Fruit fly (Drosophila melanogaster) whole organism, embryonic: ENCODE results near the gene CG9107.

Source experiments
- ATbp ChIP-seq: fragments of 200-800 bp; sonication (Bioruptor generic); optimal IDR thresholded peaks from 2 replicates; lab custom pipeline; 2017; ENCODE audit warnings: missing biosample characterization, mild to moderate bottlenecking, missing genetic modification characterization, missing genetic modification reagents
- Aef1 ChIP-seq: fragments of 200-800 bp; sonication (Bioruptor generic); IDR thresholded peaks from 3 replicates; pipeline ENCODE4 v1.3.6; 2022; ENCODE audit warnings: missing biosample characterization, missing genetic modification characterization
- Asciz ChIP-seq: fragments of 200-800 bp; sonication (Bioruptor generic); optimal IDR thresholded peaks from 2 replicates; lab custom pipeline; 2017; ENCODE audit warnings: missing biosample characterization, mild to moderate bottlenecking, missing genetic modification characterization, missing genetic modification reagents
- BtbVII ChIP-seq: fragments of 200-800 bp; sonication (Bioruptor generic); optimal IDR thresholded peaks from 3 replicates; lab custom pipeline; 2017; ENCODE audit warnings: missing biosample characterization, mild to moderate bottlenecking, missing genetic modification characterization
- CG10267 ChIP-seq: fragments of 200-800 bp; sonication (Bioruptor generic); optimal IDR thresholded peaks from 2 replicates; lab custom pipeline; 2018; ENCODE audit warnings: missing biosample characterization, mild to moderate bottlenecking, missing genetic modification characterization, moderate library complexity
- CG10959 ChIP-seq: fragments of 200-800 bp; sonication (Bioruptor generic); IDR thresholded peaks from 2 replicates; pipeline ENCODE4 v1.3.6; 2022; ENCODE audit warnings: missing biosample characterization, missing genetic modification characterization
- CG11085 ChIP-seq: fragments of 200-800 bp; sonication (Bioruptor generic); IDR thresholded peaks from 2 replicates; pipeline ENCODE4 v1.3.6; 2022; ENCODE audit warnings: missing biosample characterization, missing genetic modification characterization
- CG1233 ChIP-seq: fragments of 200-800 bp; sonication (Bioruptor generic); optimal IDR thresholded peaks from 4 replicates; lab custom pipeline; 2018; ENCODE audit warnings: missing biosample characterization, mild to moderate bottlenecking, missing genetic modification characterization
- CG13624 ChIP-seq: fragments of 200-800 bp; sonication (Bioruptor generic); optimal IDR thresholded peaks from 2 replicates; lab custom pipeline; 2016; ENCODE audit warnings: missing biosample characterization, missing genetic modification characterization
- CG16813 ChIP-seq: fragments of 200-800 bp; sonication (Bioruptor generic); IDR thresholded peaks from 3 replicates; pipeline ENCODE4 v1.3.6; 2022; ENCODE audit warnings: missing biosample characterization, missing genetic modification characterization; ENCODE audit not compliant: partially characterized antibody
- CG2116 ChIP-seq: fragments of 200-800 bp; sonication (Bioruptor generic); optimal IDR thresholded peaks from 3 replicates; lab custom pipeline; 2018; ENCODE audit warnings: missing biosample characterization, mild to moderate bottlenecking, missing genetic modification characterization
- CG30403 ChIP-seq: fragments of 200-800 bp; sonication (Bioruptor generic); optimal IDR thresholded peaks from 3 replicates; lab custom pipeline; 2016; ENCODE audit warnings: missing biosample characterization, missing genetic modification characterization
- CG32772 ChIP-seq: fragments of 200-800 bp; sonication (Bioruptor generic); IDR thresholded peaks from 2 replicates; pipeline ENCODE4 v1.3.6; 2022; ENCODE audit warnings: missing biosample characterization, missing genetic modification characterization
- CG3995 ChIP-seq: fragments of 200-800 bp; sonication (Bioruptor generic); optimal IDR thresholded peaks from 3 replicates; lab custom pipeline; 2016; ENCODE audit warnings: missing biosample characterization, missing genetic modification characterization
- CG6254 ChIP-seq: fragments of 200-800 bp; sonication (Bioruptor generic); optimal IDR thresholded peaks from 3 replicates; lab custom pipeline; 2017; ENCODE audit warnings: mild to moderate bottlenecking, missing biosample characterization, missing genetic modification reagents, missing genetic modification characterization
- CG7839 ChIP-seq: fragments of 200-800 bp; sonication (Bioruptor generic); optimal IDR thresholded peaks from 3 replicates; lab custom pipeline; 2018; ENCODE audit warnings: missing biosample characterization, mild to moderate bottlenecking, missing genetic modification characterization, moderate library complexity
- CG7963 ChIP-seq: fragments of 200-800 bp; sonication (Bioruptor generic); IDR thresholded peaks from 3 replicates; pipeline ENCODE4 v1.3.6; 2022; ENCODE audit warnings: missing biosample characterization, missing genetic modification characterization; ENCODE audit not compliant: partially characterized antibody
- CG9797 ChIP-seq: fragments of 200-800 bp; sonication (Bioruptor generic); optimal IDR thresholded peaks from 3 replicates; lab custom pipeline; 2018; ENCODE audit warnings: missing biosample characterization, mild to moderate bottlenecking, missing genetic modification characterization
- CG9817 ChIP-seq: fragments of 200-800 bp; sonication (Bioruptor generic); optimal IDR thresholded peaks from 2 replicates; lab custom pipeline; 2018; ENCODE audit warnings: missing biosample characterization, mild to moderate bottlenecking, missing genetic modification characterization, moderate library complexity
- Dbx ChIP-seq: fragments of 200-800 bp; sonication (Bioruptor generic); IDR thresholded peaks from 3 replicates; pipeline ENCODE4 v1.3.6; 2022; ENCODE audit warnings: missing biosample characterization, missing genetic modification characterization
- Fer1 ChIP-seq: fragments of 200-800 bp; sonication (Bioruptor generic); optimal IDR thresholded peaks from 2 replicates; lab custom pipeline; 2017; ENCODE audit warnings: missing biosample characterization, mild to moderate bottlenecking, missing genetic modification characterization
- HHEX ChIP-seq: fragments of 200-800 bp; sonication (Bioruptor generic); optimal IDR thresholded peaks from 3 replicates; lab custom pipeline; 2017; ENCODE audit warnings: missing biosample characterization, mild to moderate bottlenecking, missing genetic modification characterization, missing genetic modification reagents
- HLH3B ChIP-seq: fragments of 200-800 bp; sonication (Bioruptor generic); IDR thresholded peaks from 2 replicates; pipeline ENCODE4 v1.3.6; 2022; ENCODE audit warnings: missing biosample characterization, missing genetic modification characterization
- HLH54F ChIP-seq: fragments of 200-800 bp; sonication (Bioruptor generic); optimal IDR thresholded peaks from 3 replicates; lab custom pipeline; 2016; ENCODE audit warnings: missing biosample characterization, missing genetic modification characterization
- Hmr ChIP-seq: fragments of 200-800 bp; sonication (Bioruptor generic); optimal IDR thresholded peaks from 3 replicates; lab custom pipeline; 2017; ENCODE audit warnings: mild to moderate bottlenecking, missing biosample characterization, missing genetic modification reagents, missing genetic modification characterization
- Myb ChIP-seq: fragments of 200-800 bp; sonication (Bioruptor generic); optimal IDR thresholded peaks from 2 replicates; lab custom pipeline; 2016; ENCODE audit warnings: missing biosample characterization, missing genetic modification characterization
- Tbp ChIP-seq: fragments of >200 bp; optimal IDR thresholded peaks from 2 replicates; lab custom pipeline; 2018; ENCODE audit warnings: missing biosample characterization, missing genetic modification characterization
- amos ChIP-seq: fragments of 200-800 bp; sonication (Bioruptor generic); IDR thresholded peaks from 2 replicates; pipeline ENCODE4 v1.3.6; 2022; ENCODE audit warnings: missing biosample characterization, missing genetic modification characterization; ENCODE audit not compliant: partially characterized antibody
- az2 ChIP-seq: fragments of 200-800 bp; sonication (Bioruptor generic); optimal IDR thresholded peaks from 3 replicates; lab custom pipeline; 2016; ENCODE audit warnings: missing biosample characterization, missing genetic modification characterization
- croc ChIP-seq: fragments of 200-800 bp; sonication (Bioruptor generic); conservative IDR thresholded peaks from 3 replicates; pipeline ENCODE4 v1.3.6; 2022; ENCODE audit warnings: missing biosample characterization, missing genetic modification characterization
- dm ChIP-seq: fragments of 200-800 bp; sonication (Bioruptor generic); optimal IDR thresholded peaks from 3 replicates; lab custom pipeline; 2016; ENCODE audit warnings: missing biosample characterization, missing genetic modification characterization
- dmrt11E ChIP-seq: fragments of 200-800 bp; sonication (Bioruptor generic); optimal IDR thresholded peaks from 3 replicates; lab custom pipeline; 2018; ENCODE audit warnings: missing biosample characterization, mild to moderate bottlenecking, missing genetic modification characterization, moderate library complexity
- dmrt99B ChIP-seq: fragments of 200-800 bp; sonication (Bioruptor generic); optimal IDR thresholded peaks from 2 replicates; lab custom pipeline; 2018; ENCODE audit warnings: missing biosample characterization, mild to moderate bottlenecking, missing genetic modification characterization, moderate library complexity
- eyg ChIP-seq: fragments of 200-800 bp; sonication (Bioruptor generic); optimal IDR thresholded peaks from 3 replicates; lab custom pipeline; 2016; ENCODE audit warnings: missing biosample characterization, missing genetic modification characterization
- fd102C ChIP-seq: fragments of 200-800 bp; sonication (Bioruptor generic); optimal IDR thresholded peaks from 2 replicates; lab custom pipeline; 2018; ENCODE audit warnings: missing biosample characterization, mild to moderate bottlenecking, missing genetic modification characterization, moderate library complexity
- ftz-f1 ChIP-seq: fragments of 200-800 bp; sonication (Bioruptor generic); optimal IDR thresholded peaks from 2 replicates; lab custom pipeline; 2016; ENCODE audit warnings: missing biosample characterization, missing genetic modification characterization
- gcm ChIP-seq: fragments of 200-800 bp; sonication (Bioruptor generic); optimal IDR thresholded peaks from 2 replicates; lab custom pipeline; 2019; ENCODE audit warnings: missing biosample characterization, mild to moderate bottlenecking, missing genetic modification characterization, moderate library complexity
- gcm2 ChIP-seq: fragments of 200-800 bp; sonication (Bioruptor generic); optimal IDR thresholded peaks from 2 replicates; lab custom pipeline; 2016; ENCODE audit warnings: missing biosample characterization, missing genetic modification characterization
- gfzf ChIP-seq: fragments of 200-800 bp; sonication (Bioruptor generic); optimal IDR thresholded peaks from 2 replicates; lab custom pipeline; 2016; ENCODE audit warnings: missing biosample characterization, mild to moderate bottlenecking, missing genetic modification characterization, moderate library complexity
- hbn ChIP-seq: fragments of 200-800 bp; sonication (Bioruptor generic); IDR thresholded peaks from 2 replicates; pipeline ENCODE4 v1.3.6; 2022; ENCODE audit warnings: missing biosample characterization, missing genetic modification characterization; ENCODE audit not compliant: partially characterized antibody
- jing ChIP-seq: fragments of 200-800 bp; sonication (Bioruptor generic); optimal IDR thresholded peaks from 2 replicates; lab custom pipeline; 2018; ENCODE audit warnings: missing biosample characterization, mild to moderate bottlenecking, missing genetic modification characterization
- lbe ChIP-seq: fragments of 200-800 bp; sonication (Bioruptor generic); optimal IDR thresholded peaks from 2 replicates; lab custom pipeline; 2016; ENCODE audit warnings: missing biosample characterization, mild to moderate bottlenecking, missing genetic modification characterization
- nom ChIP-seq: fragments of 200-800 bp; sonication (Bioruptor generic); optimal IDR thresholded peaks from 2 replicates; lab custom pipeline; 2017; ENCODE audit warnings: missing biosample characterization, missing genetic modification characterization, mild to moderate bottlenecking, moderate library complexity, missing genetic modification reagents
- psq ChIP-seq: fragments of 200-800 bp; sonication (Bioruptor generic); optimal IDR thresholded peaks from 2 replicates; lab custom pipeline; 2017; ENCODE audit warnings: missing biosample characterization, missing genetic modification characterization
- run ChIP-seq: fragments of 200-800 bp; sonication (Bioruptor generic); optimal IDR thresholded peaks from 3 replicates; lab custom pipeline; 2018; ENCODE audit warnings: missing biosample characterization, mild to moderate bottlenecking, missing genetic modification characterization
- stwl ChIP-seq: fragments of 200-800 bp; sonication (Bioruptor generic); optimal IDR thresholded peaks from 3 replicates; lab custom pipeline; 2018; ENCODE audit warnings: missing biosample characterization, mild to moderate bottlenecking, missing genetic modification characterization, moderate library complexity
- tx ChIP-seq: fragments of 200-800 bp; sonication (Bioruptor generic); optimal IDR thresholded peaks from 2 replicates; lab custom pipeline; 2016; ENCODE audit warnings: missing biosample characterization, missing genetic modification characterization

CG9107 gene

DNA sequence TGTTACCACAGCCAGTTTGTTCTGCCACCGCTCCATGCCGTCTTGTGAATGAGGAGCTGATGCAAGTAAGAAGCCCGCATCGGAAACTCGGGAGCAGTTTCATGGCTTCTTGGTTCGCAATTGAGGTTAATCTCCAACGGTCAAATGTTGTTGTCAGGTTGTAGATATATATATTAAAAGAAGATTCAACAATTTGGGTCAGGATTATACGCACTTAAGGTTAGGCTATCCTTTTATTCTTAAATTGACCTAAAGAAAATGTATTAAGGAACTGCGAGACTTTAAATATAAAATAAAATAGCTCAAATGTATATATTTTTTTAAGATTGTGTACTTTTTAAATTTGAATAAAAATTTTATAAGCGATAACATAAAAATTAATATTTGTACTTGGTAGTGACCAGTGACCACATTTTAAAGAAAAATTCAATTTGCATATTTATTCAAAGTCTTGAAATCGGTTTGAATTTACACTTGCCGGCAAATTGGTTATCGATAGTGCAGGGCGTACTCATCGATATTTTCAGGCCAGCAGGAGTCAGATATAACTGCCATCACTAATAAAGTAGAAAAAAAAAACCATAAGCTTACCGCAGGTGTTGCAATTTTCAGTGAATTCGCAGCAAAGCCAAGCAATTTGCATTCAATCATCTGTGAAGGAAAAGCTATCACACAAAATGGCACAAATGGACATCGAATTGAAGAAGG is 44.4 kb upstream of the CG9107 start, which contains the start of the genes CG9150 and Pfdn1 (continued):
- peak; percentile 57 for TF ChIP-seq stwl (tag; lab: Kevin White, UChicago)
- TF ChIP-seq Fer1 (GFP tag; lab: Kevin White, UChicago), result peak; percentile 30
- TF ChIP-seq CG2116, result peak; percentile 88
- TF ChIP-seq CG32772 (GFP tag; lab: Robert Waterston, UW), result peak; percentile 83
- TF ChIP-seq CG16813 (GFP tag; lab: Robert Waterston, UW), result peak; percentile 87
- no peak for TF ChIP-seq ftz-f1
- peak; percentile 21 for TF ChIP-seq CG10267 (tag; lab: Kevin White, UChicago)
- peak; percentile 62; the same call in 2 of the 3 replicates for TF ChIP-seq CG7963 (GFP tag; lab: Robert Waterston, UW)
- peak; percentile 34 for TF ChIP-seq tx
- TF ChIP-seq amos, result peak; percentile 92
- no peak for TF ChIP-seq fd102C (GFP tag; lab: Kevin White, UChicago)
- TF ChIP-seq gfzf, result peak; percentile 17
- TF ChIP-seq gcm2 (GFP tag; lab: Kevin White, UChicago), result no peak
- no peak for TF ChIP-seq psq (GFP tag; lab: Kevin White, UChicago)
- no peak for TF ChIP-seq az2 (GFP tag; lab: Kevin White, UChicago)
- TF ChIP-seq, all 482 proteins: peak for 77

DNA sequence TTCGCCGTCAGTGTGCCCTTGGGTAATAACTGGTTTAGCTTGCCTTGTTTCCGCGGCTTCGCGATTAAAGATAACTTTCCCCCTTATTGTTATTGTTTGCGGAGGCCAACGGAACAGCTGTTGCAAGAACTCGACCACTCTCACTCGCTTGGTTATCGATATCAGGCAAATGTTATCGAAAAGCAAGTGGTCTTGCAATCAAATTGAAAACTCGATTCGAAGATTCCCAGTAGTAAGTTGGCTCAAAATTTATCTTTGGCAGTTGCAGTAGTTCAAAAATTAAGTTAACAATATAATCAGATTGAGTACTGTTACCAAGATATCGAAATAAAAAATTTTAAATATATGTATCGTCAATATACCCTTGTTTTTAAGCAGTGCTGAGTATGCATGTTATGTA is 41.5 kb upstream of the CG9107 start, which contains the start of the genes Fbw5 and CG9147:
TSS of gene Fbw5 (minus strand) at position 131 of the 400 bp plus-strand sequence.
TSS of gene CG9147 (plus strand) at position 175 of the 400 bp plus-strand sequence.
- TF ChIP-seq HHEX (GFP tag; lab: Kevin White, UChicago), result peak; percentile 99
- peak; percentile 100 for TF ChIP-seq gcm
- no peak for TF ChIP-seq Tbp (GFP tag; lab: Kevin White, UChicago)
- peak; percentile 99 for TF ChIP-seq Asciz
- TF ChIP-seq run (tag; lab: Kevin White, UChicago), result peak; percentile 99
- TF ChIP-seq CG7963 (GFP tag; lab: Robert Waterston, UW), result peak; percentile 52; the same call in 1 of the 3 replicates
- TF ChIP-seq jing (GFP tag; lab: Kevin White, UChicago), result peak; percentile 100
- TF ChIP-seq Fer1 (GFP tag; lab: Kevin White, UChicago), result peak; percentile 98
- TF ChIP-seq CG13624 (GFP tag; lab: Kevin White, UChicago), result peak; percentile 100
- peak; percentile 99 for TF ChIP-seq dm (GFP tag; lab: Kevin White, UChicago)
- peak; percentile 99 for TF ChIP-seq HLH54F
- peak; percentile 99 for TF ChIP-seq eyg (GFP tag; lab: Kevin White, UChicago)
- TF ChIP-seq ATbp (GFP tag; lab: Kevin White, UChicago), result peak; percentile 100
- peak; percentile 100 for TF ChIP-seq Dbx
- peak; percentile 100 for TF ChIP-seq HLH3B
- TF ChIP-seq dmrt99B (tag; lab: Kevin White, UChicago), result peak; percentile 100
- TF ChIP-seq CG7839 (tag; lab: Kevin White, UChicago), result peak; percentile 100
- peak; percentile 99 for TF ChIP-seq lbe
- peak; percentile 100 for TF ChIP-seq Hmr (GFP tag; lab: Kevin White, UChicago)
- TF ChIP-seq dmrt11E (tag; lab: Kevin White, UChicago), result peak; percentile 100
- TF ChIP-seq CG10959, result peak; percentile 100
- peak; percentile 100 for TF ChIP-seq CG30403 (GFP tag; lab: Kevin White, UChicago)
- peak; percentile 98 for TF ChIP-seq BtbVII (GFP tag; lab: Kevin White, UChicago)
- peak; percentile 97 for TF ChIP-seq nom (GFP tag; lab: Kevin White, UChicago)
- TF ChIP-seq Aef1 (GFP tag; lab: Robert Waterston, UW), result peak; percentile 99
- TF ChIP-seq CG3995, result peak; percentile 86
- TF ChIP-seq CG11085 (GFP tag; lab: Robert Waterston, UW), result peak; percentile 98
- TF ChIP-seq CG2116, result peak; percentile 96
- peak; percentile 100 for TF ChIP-seq az2 (GFP tag; lab: Kevin White, UChicago)
- TF ChIP-seq CG1233 (GFP tag; lab: Kevin White, UChicago), result peak; percentile 99
- TF ChIP-seq CG6254, result peak; percentile 95
- TF ChIP-seq croc (GFP tag; lab: Robert Waterston, UW), result peak; percentile 99
- peak; percentile 56 for TF ChIP-seq CG9797 (GFP tag; lab: Kevin White, UChicago)
- TF ChIP-seq Myb, result peak; percentile 95
- TF ChIP-seq CG9817 (tag; lab: Kevin White, UChicago), result peak; percentile 99
- 0 out of 2 replicates have a peak, but pooled peaks have one; percentile 51 for TF ChIP-seq hbn
